Fruit fly (Drosophila melanogaster): ENCODE measurements around the gene Hsp22.
A peak's percentile ranks its signal among the peaks of the same experiment; 100 is the strongest.

Gene Hsp22

dm6 chr3L:9364131-9364530, 8.6 kb upstream of the Hsp22 start, which contains the start of gene mRRF1:
TSS of gene mRRF1 (plus strand) at chr3L:9364350.
- TF ChIP-seq CG9948 (tag; optimal IDR thresholded peaks at IDR 0.05) (no peak), CG10348 (GFP tag; IDR thresholded peaks at IDR 0.05) (no peak), CG4496 (GFP tag; IDR thresholded peaks at IDR 0.05) (no peak), CG14655 (GFP tag; optimal IDR thresholded peaks at IDR 0.05) (no peak), CG34367 (tag; optimal IDR thresholded peaks at IDR 0.05) (no peak), fd96Ca (GFP tag; IDR thresholded peaks at IDR 0.05) (no peak), CG12605 (GFP tag; IDR thresholded peaks at IDR 0.05) (no peak), CG8301 (tag; optimal IDR thresholded peaks at IDR 0.05) (no peak), D1 (tag; optimal IDR thresholded peaks at IDR 0.05) (no peak), CG8159 (tag; optimal IDR thresholded peaks at IDR 0.05) (no peak), Ets98B (GFP tag; IDR thresholded peaks at IDR 0.05) (no peak), Pif1A (GFP tag; optimal IDR thresholded peaks at IDR 0.05) (no peak), EcR (GFP tag; optimal IDR thresholded peaks at IDR 0.05) (no peak), gl (tag; optimal IDR thresholded peaks at IDR 0.05) (no peak), CG17806 (tag; optimal IDR thresholded peaks at IDR 0.05) (no peak), CG15710 (tag; optimal IDR thresholded peaks at IDR 0.05) (no peak), rn (GFP tag; IDR thresholded peaks at IDR 0.05) (no peak), Snoo (tag; optimal IDR thresholded peaks at IDR 0.05) (no peak), CG13204 (GFP tag; optimal IDR thresholded peaks at IDR 0.05) (no peak), CG32121 (GFP tag; IDR thresholded peaks at IDR 0.05) (no peak)

dm6 chr3L:9366850-9367430, 5.8 kb upstream of the Hsp22 start, which contains the start of the genes Klp67A and CG4452:
TSS of gene Klp67A (minus strand) at chr3L:9367046.
TSS of gene CG4452 (plus strand) at chr3L:9367377.
- TF ChIP-seq CG15710 (tag; optimal IDR thresholded peaks at IDR 0.05) (no peak), CG13204 (GFP tag; optimal IDR thresholded peaks at IDR 0.05) (no peak), CG10348 (GFP tag; IDR thresholded peaks at IDR 0.05) (no peak), CG14655 (GFP tag; optimal IDR thresholded peaks at IDR 0.05) (no peak), Ets98B (GFP tag; IDR thresholded peaks at IDR 0.05) (no peak), CG4496 (GFP tag; IDR thresholded peaks at IDR 0.05) (no peak), CG8159 (tag; optimal IDR thresholded peaks at IDR 0.05) (no peak), fd96Ca (GFP tag; IDR thresholded peaks at IDR 0.05) (no peak), CG8301 (tag; optimal IDR thresholded peaks at IDR 0.05) (no peak), EcR (GFP tag; optimal IDR thresholded peaks at IDR 0.05) (no peak)

dm6 chr3L:9367431-9367867, 5.3 kb upstream of the Hsp22 start:
- TF ChIP-seq fd96Ca (GFP tag; IDR thresholded peaks at IDR 0.05) (peak; percentile 72; the same call in 1 of the 3 replicates), CG9948 (tag; optimal IDR thresholded peaks at IDR 0.05) (peak; percentile 19), D1 (tag; optimal IDR thresholded peaks at IDR 0.05) (no peak), CG13204 (GFP tag; optimal IDR thresholded peaks at IDR 0.05) (peak; percentile 47), CG15710 (tag; optimal IDR thresholded peaks at IDR 0.05) (peak; percentile 46), CG8159 (tag; optimal IDR thresholded peaks at IDR 0.05) (peak; percentile 53), EcR (GFP tag; optimal IDR thresholded peaks at IDR 0.05) (peak; percentile 3), CG17806 (tag; optimal IDR thresholded peaks at IDR 0.05) (peak; percentile 29), rn (GFP tag; IDR thresholded peaks at IDR 0.05) (no peak), Pif1A (GFP tag; optimal IDR thresholded peaks at IDR 0.05) (peak; percentile 66), CG34367 (tag; optimal IDR thresholded peaks at IDR 0.05) (peak; percentile 58), gl (tag; optimal IDR thresholded peaks at IDR 0.05) (peak; percentile 66), Pif1B (GFP tag; optimal IDR thresholded peaks at IDR 0.05) (peak; percentile 53), CG10348 (GFP tag; IDR thresholded peaks at IDR 0.05) (no peak), CG14655 (GFP tag; optimal IDR thresholded peaks at IDR 0.05) (no peak), CG8301 (tag; optimal IDR thresholded peaks at IDR 0.05) (peak; percentile 51), CG12605 (GFP tag; IDR thresholded peaks at IDR 0.05) (peak; percentile 84), CG4496 (GFP tag; IDR thresholded peaks at IDR 0.05) (peak; percentile 73; the same call in 2 of the 3 replicates), Ets98B (GFP tag; IDR thresholded peaks at IDR 0.05) (peak; percentile 67; the same call in 1 of the 2 replicates), Snoo (tag; optimal IDR thresholded peaks at IDR 0.05) (no peak), CG32121 (GFP tag; IDR thresholded peaks at IDR 0.05) (peak; percentile 19; the same call in 1 of the 2 replicates)

- no peak for TF ChIP-seq CG17806 (tag; optimal IDR thresholded peaks at IDR 0.05)
- no peak for TF ChIP-seq CG34367 (tag; optimal IDR thresholded peaks at IDR 0.05)
- no peak for TF ChIP-seq EcR (GFP tag; optimal IDR thresholded peaks at IDR 0.05)
- no peak for TF ChIP-seq Pif1A (GFP tag; optimal IDR thresholded peaks at IDR 0.05)
- no peak for TF ChIP-seq CG10348 (GFP tag; IDR thresholded peaks at IDR 0.05)
- no peak for TF ChIP-seq Ets98B (GFP tag; IDR thresholded peaks at IDR 0.05)
- TF ChIP-seq CG15710 (tag; optimal IDR thresholded peaks at IDR 0.05), result no peak
- TF ChIP-seq D1 (tag; optimal IDR thresholded peaks at IDR 0.05), result no peak
- TF ChIP-seq CG13204 (GFP tag; optimal IDR thresholded peaks at IDR 0.05), result no peak
Measured at dm6 chr3L:9368665-9369064, 4.1 kb upstream of the Hsp22 start.

dm6 chr3L:9370907-9371365, 1.8 kb upstream of the Hsp22 start, which contains the start of gene Fdx1:
TSS of gene Fdx1 (minus strand) at chr3L:9371238.
- TF ChIP-seq CG34367 (tag; optimal IDR thresholded peaks at IDR 0.05) (no peak), D1 (tag; optimal IDR thresholded peaks at IDR 0.05) (no peak), gl (tag; optimal IDR thresholded peaks at IDR 0.05) (no peak), CG9948 (tag; optimal IDR thresholded peaks at IDR 0.05) (peak; percentile 4), CG13204 (GFP tag; optimal IDR thresholded peaks at IDR 0.05) (no peak), CG8159 (tag; optimal IDR thresholded peaks at IDR 0.05) (peak; percentile 20), Snoo (tag; optimal IDR thresholded peaks at IDR 0.05) (peak; percentile 33), CG10348 (GFP tag; IDR thresholded peaks at IDR 0.05) (no peak), Pif1B (GFP tag; optimal IDR thresholded peaks at IDR 0.05) (no peak), EcR (GFP tag; optimal IDR thresholded peaks at IDR 0.05) (peak; percentile 17), Pif1A (GFP tag; optimal IDR thresholded peaks at IDR 0.05) (no peak), CG8301 (tag; optimal IDR thresholded peaks at IDR 0.05) (no peak), CG32121 (GFP tag; IDR thresholded peaks at IDR 0.05) (no peak), CG12605 (GFP tag; IDR thresholded peaks at IDR 0.05) (no peak), rn (GFP tag; IDR thresholded peaks at IDR 0.05) (no peak), CG4496 (GFP tag; IDR thresholded peaks at IDR 0.05) (no peak), CG15710 (tag; optimal IDR thresholded peaks at IDR 0.05) (peak; percentile 30), fd96Ca (GFP tag; IDR thresholded peaks at IDR 0.05) (no peak), Ets98B (GFP tag; IDR thresholded peaks at IDR 0.05) (peak; percentile 17; the same call in 1 of the 2 replicates), CG14655 (GFP tag; optimal IDR thresholded peaks at IDR 0.05) (no peak), CG17806 (tag; optimal IDR thresholded peaks at IDR 0.05) (no peak)

Measured in whole organism, pupa.